Fruit fly (Drosophila melanogaster): ENCODE results near the gene CG17917.

- TF ChIP-seq Myc (optimal IDR thresholded peaks at IDR 0.05) (no peak), psq (optimal IDR thresholded peaks at IDR 0.05) (no peak), h (optimal IDR thresholded peaks at IDR 0.05) (no peak)
Measured at dm6 chr3R:6303738-6304137, 38.0 kb upstream of the CG17917 start, which contains the start of gene CG46396.
